Fruit fly (Drosophila melanogaster) whole organism, embryonic: Measurements from ENCODE around the gene CG13671.

Source experiments
- Atf-2 ChIP-seq: fragments of 200-800 bp; sonication (Bioruptor generic); optimal IDR thresholded peaks from 2 replicates; lab custom pipeline; 2016; ENCODE audit warnings: missing biosample characterization, missing genetic modification characterization
- BtbVII ChIP-seq: fragments of 200-800 bp; sonication (Bioruptor generic); optimal IDR thresholded peaks from 3 replicates; lab custom pipeline; 2017; ENCODE audit warnings: missing biosample characterization, mild to moderate bottlenecking, missing genetic modification characterization
- Bteb2 ChIP-seq: fragments of 200-800 bp; sonication (Bioruptor generic); optimal IDR thresholded peaks from 2 replicates; lab custom pipeline; 2016; ENCODE audit warnings: missing biosample characterization, missing genetic modification characterization
- CG11696 ChIP-seq: fragments of 200-800 bp; sonication (Bioruptor generic); IDR thresholded peaks from 2 replicates; pipeline ENCODE4 v1.3.6; 2022; ENCODE audit warnings: missing biosample characterization, missing genetic modification characterization
- CG14667 ChIP-seq: fragments of 200-800 bp; sonication (Bioruptor generic); IDR thresholded peaks from 2 replicates; pipeline ENCODE4 v1.3.6; 2022; ENCODE audit warnings: missing biosample characterization, missing genetic modification characterization
- CG1529 ChIP-seq: fragments of 200-800 bp; sonication (Bioruptor generic); optimal IDR thresholded peaks from 3 replicates; lab custom pipeline; 2018; ENCODE audit warnings: missing biosample characterization, missing genetic modification characterization
- CG1602 ChIP-seq: fragments of 200-800 bp; sonication (Bioruptor generic); optimal IDR thresholded peaks from 3 replicates; lab custom pipeline; 2016; ENCODE audit warnings: missing biosample characterization, missing genetic modification characterization
- CG1832 ChIP-seq: fragments of 200-800 bp; sonication (Bioruptor generic); optimal IDR thresholded peaks from 2 replicates; lab custom pipeline; 2017; ENCODE audit warnings: missing biosample characterization, mild to moderate bottlenecking, missing genetic modification characterization, inconsistent platforms
- CG2202 ChIP-seq: fragments of 200-800 bp; sonication (Bioruptor generic); optimal IDR thresholded peaks from 2 replicates; lab custom pipeline; 2018; ENCODE audit warnings: missing biosample characterization, mild to moderate bottlenecking, missing genetic modification characterization
- CG2889 ChIP-seq: fragments of 200-800 bp; sonication (Bioruptor generic); IDR thresholded peaks from 3 replicates; pipeline ENCODE4 v1.3.6; 2022; ENCODE audit warnings: missing biosample characterization, missing genetic modification characterization
- CG34376 ChIP-seq: fragments of 200-800 bp; sonication (Bioruptor generic); optimal IDR thresholded peaks from 2 replicates; lab custom pipeline; 2018; ENCODE audit warnings: missing biosample characterization, mild to moderate bottlenecking, missing genetic modification characterization
- CG3838 ChIP-seq: fragments of 200-800 bp; sonication (Bioruptor generic); optimal IDR thresholded peaks from 3 replicates; lab custom pipeline; 2016; ENCODE audit warnings: missing biosample characterization, missing genetic modification characterization
- CG3847 ChIP-seq: fragments of 200-800 bp; sonication (Bioruptor generic); IDR thresholded peaks from 2 replicates; pipeline ENCODE4 v1.3.6; 2022; ENCODE audit warnings: missing biosample characterization, missing genetic modification characterization
- CG5180 ChIP-seq: fragments of 200-800 bp; sonication (Bioruptor generic); optimal IDR thresholded peaks from 3 replicates; lab custom pipeline; 2017; ENCODE audit warnings: missing biosample characterization, missing genetic modification characterization, mild to moderate bottlenecking, moderate library complexity, missing genetic modification reagents
- CG6683 ChIP-seq: fragments of 200-800 bp; sonication (Bioruptor generic); optimal IDR thresholded peaks from 2 replicates; lab custom pipeline; 2017; ENCODE audit warnings: missing biosample characterization, mild to moderate bottlenecking, missing genetic modification characterization, missing genetic modification reagents
- CG9437 ChIP-seq: fragments of 200-800 bp; sonication (Bioruptor generic); optimal IDR thresholded peaks from 2 replicates; lab custom pipeline; 2018; ENCODE audit warnings: missing biosample characterization, mild to moderate bottlenecking, missing genetic modification characterization
- D19B ChIP-seq: fragments of 200-800 bp; sonication (Bioruptor generic); optimal IDR thresholded peaks from 2 replicates; lab custom pipeline; 2017; ENCODE audit warnings: missing biosample characterization, mild to moderate bottlenecking, missing genetic modification characterization
- Dip2 ChIP-seq: fragments of 200-800 bp; sonication (Bioruptor generic); IDR thresholded peaks from 2 replicates; pipeline ENCODE4 v1.3.6; 2022; ENCODE audit warnings: missing biosample characterization, missing genetic modification characterization
- Ets65A ChIP-seq: fragments of 200-800 bp; sonication (Bioruptor generic); peaks from one replicate; lab custom pipeline; 2016; ENCODE audit warnings: missing biosample characterization, missing genetic modification characterization
- HLHmδ ChIP-seq: fragments of 200-800 bp; sonication (Bioruptor generic); optimal IDR thresholded peaks from 2 replicates; lab custom pipeline; 2018; ENCODE audit warnings: missing biosample characterization, mild to moderate bottlenecking, missing genetic modification characterization, moderate library complexity
- Hey ChIP-seq: fragments of 200-800 bp; sonication (Bioruptor generic); optimal IDR thresholded peaks from 3 replicates; lab custom pipeline; 2018; ENCODE audit warnings: missing biosample characterization, mild to moderate bottlenecking, missing genetic modification characterization
- HmgD ChIP-seq: fragments of 200-800 bp; sonication (Bioruptor generic); optimal IDR thresholded peaks from 3 replicates; lab custom pipeline; 2016; ENCODE audit warnings: missing biosample characterization, missing genetic modification characterization
- Hmx ChIP-seq: fragments of 200-800 bp; sonication (Bioruptor generic); optimal IDR thresholded peaks from 2 replicates; lab custom pipeline; 2016; ENCODE audit warnings: missing biosample characterization, missing genetic modification characterization
- Hsf ChIP-seq: fragments of 200-800 bp; sonication (Bioruptor generic); optimal IDR thresholded peaks from 3 replicates; lab custom pipeline; 2016; ENCODE audit warnings: missing biosample characterization, missing genetic modification characterization
- Nf-YA ChIP-seq: fragments of 200-800 bp; sonication (Bioruptor generic); IDR thresholded peaks from 2 replicates; pipeline ENCODE4 v1.3.6; 2022; ENCODE audit warnings: missing biosample characterization, missing genetic modification characterization
- PHDP ChIP-seq: fragments of 200-800 bp; sonication (Bioruptor generic); optimal IDR thresholded peaks from 3 replicates; lab custom pipeline; 2018; ENCODE audit warnings: missing biosample characterization, mild to moderate bottlenecking, missing genetic modification characterization, moderate library complexity
- Sox100B ChIP-seq: fragments of 200-800 bp; sonication (Bioruptor generic); optimal IDR thresholded peaks from 3 replicates; lab custom pipeline; 2018; ENCODE audit warnings: missing biosample characterization, mild to moderate bottlenecking, missing genetic modification characterization
- Tbp ChIP-seq: fragments of >200 bp; optimal IDR thresholded peaks from 2 replicates; lab custom pipeline; 2018; ENCODE audit warnings: missing biosample characterization, missing genetic modification characterization
- Xrp1 ChIP-seq: fragments of 200-800 bp; sonication (Bioruptor generic); IDR thresholded peaks from 2 replicates; pipeline ENCODE4 v1.3.6; 2022; ENCODE audit warnings: missing biosample characterization, missing genetic modification characterization
- abd-A ChIP-seq: fragments of 200-800 bp; sonication (Bioruptor generic); optimal IDR thresholded peaks from 3 replicates; lab custom pipeline; 2019; ENCODE audit warnings: missing biosample characterization, mild to moderate bottlenecking, missing genetic modification characterization, moderate library complexity
- ac ChIP-seq: fragments of 200-800 bp; sonication (Bioruptor generic); optimal IDR thresholded peaks from 3 replicates; lab custom pipeline; 2017; ENCODE audit warnings: missing biosample characterization, mild to moderate bottlenecking, missing genetic modification characterization
- ase ChIP-seq: fragments of 200-800 bp; sonication (Bioruptor generic); IDR thresholded peaks from 3 replicates; pipeline ENCODE4 v1.3.6; 2022; ENCODE audit warnings: missing biosample characterization, missing genetic modification characterization
- cg ChIP-seq: fragments of 200-800 bp; sonication (Bioruptor generic); optimal IDR thresholded peaks from 3 replicates; lab custom pipeline; 2019; ENCODE audit warnings: missing biosample characterization, mild to moderate bottlenecking, missing genetic modification characterization, moderate library complexity
- ci ChIP-seq: fragments of 200-800 bp; sonication (Bioruptor generic); IDR thresholded peaks from 3 replicates; pipeline ENCODE4 v1.3.6; 2022; ENCODE audit warnings: missing biosample characterization, missing genetic modification characterization
- croc ChIP-seq: fragments of 200-800 bp; sonication (Bioruptor generic); conservative IDR thresholded peaks from 3 replicates; pipeline ENCODE4 v1.3.6; 2022; ENCODE audit warnings: missing biosample characterization, missing genetic modification characterization
- gfzf ChIP-seq: fragments of 200-800 bp; sonication (Bioruptor generic); optimal IDR thresholded peaks from 2 replicates; lab custom pipeline; 2016; ENCODE audit warnings: missing biosample characterization, mild to moderate bottlenecking, missing genetic modification characterization, moderate library complexity
- gt ChIP-seq: fragments of 200-800 bp; sonication (Bioruptor generic); IDR thresholded peaks from 2 replicates; pipeline ENCODE4 v1.3.6; 2022; ENCODE audit warnings: missing biosample characterization, missing genetic modification characterization
- ham ChIP-seq: fragments of 200-800 bp; sonication (Bioruptor generic); IDR thresholded peaks from 2 replicates; pipeline ENCODE4 v1.3.6; 2022; ENCODE audit warnings: missing biosample characterization, missing genetic modification characterization
- mam ChIP-seq: fragments of 200-800 bp; sonication (Bioruptor generic); optimal IDR thresholded peaks from 3 replicates; lab custom pipeline; 2016; ENCODE audit warnings: missing biosample characterization, missing genetic modification characterization
- nau ChIP-seq: fragments of 200-800 bp; sonication (Bioruptor generic); optimal IDR thresholded peaks from 3 replicates; lab custom pipeline; 2017; ENCODE audit warnings: missing biosample characterization, mild to moderate bottlenecking, missing genetic modification characterization, missing genetic modification reagents
- odd ChIP-seq: fragments of 200-800 bp; sonication (Bioruptor generic); optimal IDR thresholded peaks from 2 replicates; lab custom pipeline; 2017; ENCODE audit warnings: missing biosample characterization, mild to moderate bottlenecking, missing genetic modification characterization
- org-1 ChIP-seq: fragments of 200-800 bp; sonication (Bioruptor generic); optimal IDR thresholded peaks from 2 replicates; lab custom pipeline; 2017; ENCODE audit warnings: missing biosample characterization, missing genetic modification characterization
- phol ChIP-seq: fragments of 200-800 bp; sonication (Bioruptor generic); optimal IDR thresholded peaks from 3 replicates; lab custom pipeline; 2018; ENCODE audit warnings: missing biosample characterization, mild to moderate bottlenecking, missing genetic modification characterization, moderate library complexity
- repo ChIP-seq: fragments of 200-800 bp; sonication (Bioruptor generic); optimal IDR thresholded peaks from 2 replicates; lab custom pipeline; 2016; ENCODE audit warnings: missing biosample characterization, missing genetic modification characterization
- scrt ChIP-seq: fragments of 200-800 bp; sonication (Bioruptor generic); optimal IDR thresholded peaks from 2 replicates; lab custom pipeline; 2018; ENCODE audit warnings: missing biosample characterization, mild to moderate bottlenecking, missing genetic modification characterization, moderate library complexity
- seq ChIP-seq: fragments of 200-800 bp; sonication (Bioruptor generic); IDR thresholded peaks from 2 replicates; pipeline ENCODE4 v1.3.6; 2022; ENCODE audit warnings: missing biosample characterization, missing genetic modification characterization
- sug ChIP-seq: fragments of 200-800 bp; optimal IDR thresholded peaks from 2 replicates; lab custom pipeline; 2019; ENCODE audit warnings: missing biosample characterization, mild to moderate bottlenecking, missing genetic modification characterization, moderate library complexity
- wek ChIP-seq: fragments of 200-800 bp; sonication (Bioruptor generic); optimal IDR thresholded peaks from 3 replicates; lab custom pipeline; 2018; ENCODE audit warnings: missing biosample characterization, mild to moderate bottlenecking, missing genetic modification characterization, moderate library complexity
- zen2 ChIP-seq: fragments of 200-800 bp; sonication (Bioruptor generic); IDR thresholded peaks from 3 replicates; pipeline ENCODE4 v1.3.6; 2022; ENCODE audit warnings: missing biosample characterization, missing genetic modification characterization; ENCODE audit not compliant: partially characterized antibody

Gene CG13671

dm6 chr3L:8299224-8300130 is at the start of gene CG13671, which contains the start of gene Arl5 (continued):
- peak; percentile 89 for TF ChIP-seq Ets65A
- peak; percentile 59 for TF ChIP-seq scrt (GFP tag; lab: Kevin White, UChicago)
- peak; percentile 34 for TF ChIP-seq Bteb2 (GFP tag; lab: Kevin White, UChicago)
- peak; percentile 74 for TF ChIP-seq Nf-YA (GFP tag; lab: Robert Waterston, UW)
- peak; percentile 28 for TF ChIP-seq org-1 (GFP tag; lab: Kevin White, UChicago)
- TF ChIP-seq CG2889 (GFP tag; lab: Robert Waterston, UW), result peak; percentile 68; the same call in 1 of the 3 replicates
- peak; percentile 75 for TF ChIP-seq CG34376 (GFP tag; lab: Kevin White, UChicago)
- no peak; the same call in 1 of the 2 replicates for TF ChIP-seq CG11696 (GFP tag; lab: Robert Waterston, UW)
- TF ChIP-seq CG2202, result peak; percentile 68
- no peak for TF ChIP-seq CG5180
- TF ChIP-seq HmgD (GFP tag; lab: Kevin White, UChicago), result no peak
- no peak for TF ChIP-seq wek (GFP tag; lab: Kevin White, UChicago)
- peak; percentile 86 for TF ChIP-seq phol
- TF ChIP-seq HLHmδ (GFP tag; lab: Kevin White, UChicago), result no peak
- TF ChIP-seq CG1602, result peak; percentile 85
- TF ChIP-seq croc (GFP tag; lab: Robert Waterston, UW), result peak; percentile 44
- TF ChIP-seq CG3847, result peak; percentile 75
- TF ChIP-seq zen2 (GFP tag; lab: Robert Waterston, UW), result peak; percentile 44; the same call in 2 of the 3 replicates
- no peak for TF ChIP-seq ham
- no peak for TF ChIP-seq CG1832 (GFP tag; lab: Kevin White, UChicago)
- peak; percentile 25 for TF ChIP-seq Hmx
- peak; percentile 74 for TF ChIP-seq PHDP (tag; lab: Kevin White, UChicago)
- TF ChIP-seq BtbVII (GFP tag; lab: Kevin White, UChicago), result no peak
- peak; percentile 75 for TF ChIP-seq ase (GFP tag; lab: Robert Waterston, UW)
- peak; percentile 15 for TF ChIP-seq D19B
- TF ChIP-seq CG14667 (GFP tag; lab: Robert Waterston, UW), result peak; percentile 63
- no peak for TF ChIP-seq odd (GFP tag; lab: Kevin White, UChicago)
- TF ChIP-seq cg (GFP tag; lab: Kevin White, UChicago), result peak; percentile 91
- TF ChIP-seq ac, result no peak
- TF ChIP-seq Dip2 (GFP tag; lab: Robert Waterston, UW), result no peak
- TF ChIP-seq seq (GFP tag; lab: Robert Waterston, UW), result peak; percentile 66; the same call in 1 of the 2 replicates
- TF ChIP-seq sug (tag; lab: Kevin White, UChicago), result peak; percentile 60
- peak; percentile 26 for TF ChIP-seq repo (GFP tag; lab: Kevin White, UChicago)
- TF ChIP-seq nau (GFP tag; lab: Kevin White, UChicago), result peak; percentile 25
- TF ChIP-seq gt (GFP tag; lab: Robert Waterston, UW), result no peak
- TF ChIP-seq CG6683 (GFP tag; lab: Kevin White, UChicago), result peak; percentile 43
- peak; percentile 89 for TF ChIP-seq Xrp1 (GFP tag; lab: Robert Waterston, UW)
- TF ChIP-seq Hsf (GFP tag; lab: Kevin White, UChicago), result peak; percentile 69
- peak; percentile 73 for TF ChIP-seq mam (GFP tag; lab: Kevin White, UChicago)
- TF ChIP-seq CG9437, result peak; percentile 59
- TF ChIP-seq Atf-2 (GFP tag; lab: Kevin White, UChicago), result peak; percentile 10
- peak; percentile 66 for TF ChIP-seq Sox100B
- no peak for TF ChIP-seq Tbp
- TF ChIP-seq CG1529 (GFP tag; lab: Kevin White, UChicago), result peak; percentile 10
- TF ChIP-seq CG3838 (GFP tag; lab: Kevin White, UChicago), result no peak
- TF ChIP-seq abd-A (tag; lab: Kevin White, UChicago), result no peak
- no peak for TF ChIP-seq Hey (tag; lab: Kevin White, UChicago)
- TF ChIP-seq ci (GFP tag; lab: Robert Waterston, UW), result peak; percentile 84
- peak; percentile 44 for TF ChIP-seq gfzf (GFP tag; lab: Kevin White, UChicago)
